Worm (Caenorhabditis elegans) whole organism, L2 larva: ENCODE data around the gene F18C5.9.

Source experiments
- C34F6.9 ChIP-seq: fragments of 150-350 bp; optimal IDR thresholded peaks from 2 replicates; lab custom pipeline; 2014; ENCODE audit warnings: missing biosample characterization, missing genetic modification characterization
- F13H6.1 ChIP-seq: sonication (generic microtip); optimal IDR thresholded peaks from 2 replicates; lab custom pipeline; 2016; ENCODE audit warnings: missing genetic modification characterization, missing compliant biosample characterization
- R02D3.7 ChIP-seq: fragments of 150-350 bp; optimal IDR thresholded peaks from 2 replicates; lab custom pipeline; 2014; ENCODE audit warnings: missing biosample characterization, missing genetic modification characterization
- ZK546.5 ChIP-seq: sonication (generic microtip); optimal IDR thresholded peaks from 2 replicates; lab custom pipeline; 2017; ENCODE audit warnings: missing biosample characterization, missing genetic modification characterization
- aly-2 ChIP-seq: fragments of 150-350 bp; optimal IDR thresholded peaks from 2 replicates; lab custom pipeline; 2014; ENCODE audit warnings: missing biosample characterization, missing genetic modification characterization
- dmd-4 ChIP-seq: sonication (generic microtip); optimal IDR thresholded peaks from 2 replicates; lab custom pipeline; 2017; ENCODE audit warnings: missing biosample characterization, missing genetic modification characterization
- egl-27 ChIP-seq: sonication (generic microtip); optimal IDR thresholded peaks from 3 replicates; lab custom pipeline; 2017; ENCODE audit warnings: missing biosample characterization, missing genetic modification reagents, missing genetic modification characterization
- elt-3 ChIP-seq: sonication (generic microtip); optimal IDR thresholded peaks from 2 replicates; lab custom pipeline; 2017; ENCODE audit warnings: missing biosample characterization, missing genetic modification characterization
- fos-1 ChIP-seq: fragments of 150-350 bp; optimal IDR thresholded peaks from 2 replicates; lab custom pipeline; 2014; ENCODE audit warnings: missing biosample characterization, missing genetic modification characterization
- gmeb-1 ChIP-seq: fragments of 150-350 bp; optimal IDR thresholded peaks from 2 replicates; lab custom pipeline; 2014; ENCODE audit warnings: missing biosample characterization, missing genetic modification characterization
- lin-11 ChIP-seq: fragments of 150-350 bp; sonication (generic microtip); optimal IDR thresholded peaks from 2 replicates; lab custom pipeline; 2014; ENCODE audit warnings: missing biosample characterization, missing genetic modification characterization, inconsistent platforms, mixed read lengths
- lin-39 ChIP-seq: fragments of 150-350 bp; optimal IDR thresholded peaks from 2 replicates; lab custom pipeline; 2014; ENCODE audit warnings: missing biosample characterization, missing genetic modification reagents, missing genetic modification characterization
- lsy-2 ChIP-seq, 2 experiments: fragments of 150-350 bp in 1 of 2; sonication (generic microtip) in 1 of 2; optimal IDR thresholded peaks; 2 replicates each; lab custom pipeline; 2014 to 2017; ENCODE audit warnings: missing biosample characterization in 2 of 2, missing genetic modification characterization in 2 of 2
- nhr-10 ChIP-seq: sonication (generic microtip); optimal IDR thresholded peaks from 2 replicates; lab custom pipeline; 2017; ENCODE audit warnings: missing biosample characterization, missing genetic modification characterization
- nhr-11 ChIP-seq: fragments of 150-350 bp; optimal IDR thresholded peaks from 2 replicates; lab custom pipeline; 2014; ENCODE audit warnings: missing biosample characterization, missing genetic modification characterization
- nhr-12 ChIP-seq: fragments of 150-350 bp; optimal IDR thresholded peaks from 2 replicates; lab custom pipeline; 2014; ENCODE audit warnings: missing biosample characterization, missing genetic modification characterization
- nhr-129 ChIP-seq: fragments of 150-350 bp; optimal IDR thresholded peaks from 2 replicates; lab custom pipeline; 2014; ENCODE audit warnings: missing biosample characterization, missing genetic modification characterization
- nhr-21 ChIP-seq: fragments of 150-350 bp; optimal IDR thresholded peaks from 2 replicates; lab custom pipeline; 2014; ENCODE audit warnings: missing biosample characterization, missing genetic modification characterization
- nhr-23 ChIP-seq: fragments of 150-350 bp; optimal IDR thresholded peaks from 2 replicates; lab custom pipeline; 2014; ENCODE audit warnings: missing biosample characterization, missing genetic modification reagents, missing genetic modification characterization
- nhr-237 ChIP-seq: fragments of 150-350 bp; optimal IDR thresholded peaks from 2 replicates; lab custom pipeline; 2014; ENCODE audit warnings: missing biosample characterization, missing genetic modification characterization
- nhr-6 ChIP-seq: fragments of 150-350 bp; optimal IDR thresholded peaks from 2 replicates; lab custom pipeline; 2014; ENCODE audit warnings: missing biosample characterization, missing genetic modification characterization
- nhr-77 ChIP-seq: fragments of 150-350 bp; optimal IDR thresholded peaks from 2 replicates; lab custom pipeline; 2014; ENCODE audit warnings: missing biosample characterization, missing genetic modification characterization
- peb-1 ChIP-seq: fragments of 150-350 bp; optimal IDR thresholded peaks from 2 replicates; lab custom pipeline; 2014; ENCODE audit warnings: missing biosample characterization, missing genetic modification characterization
- sma-3 ChIP-seq: sonication (generic microtip); optimal IDR thresholded peaks from 2 replicates; lab custom pipeline; 2016; ENCODE audit warnings: missing genetic modification reagents, missing genetic modification characterization, missing compliant biosample characterization
- sma-9 ChIP-seq, 2 experiments: fragments of 150-350 bp in 1 of 2; sonication (generic microtip) in 1 of 2; optimal IDR thresholded peaks; 2 replicates each; lab custom pipeline; 2014 to 2016; ENCODE audit warnings: missing genetic modification characterization in 2 of 2, mild to moderate bottlenecking in 1 of 2, missing biosample characterization in 1 of 2, missing compliant biosample characterization in 1 of 2, missing genetic modification reagents in 1 of 2, moderate library complexity in 1 of 2
- snpc-4 ChIP-seq: fragments of 150-350 bp; optimal IDR thresholded peaks from 2 replicates; lab custom pipeline; 2014; ENCODE audit warnings: missing biosample characterization, missing genetic modification characterization
- unc-39 ChIP-seq: fragments of 150-350 bp; optimal IDR thresholded peaks from 2 replicates; lab custom pipeline; 2014; ENCODE audit warnings: missing biosample characterization, missing genetic modification characterization
- unc-55 ChIP-seq: fragments of 150-350 bp; sonication (generic microtip); optimal IDR thresholded peaks from 3 replicates; lab custom pipeline; 2014; ENCODE audit warnings: missing biosample characterization, missing genetic modification reagents, missing genetic modification characterization
- unc-62 ChIP-seq: fragments of 150-350 bp; optimal IDR thresholded peaks from 2 replicates; lab custom pipeline; 2014; ENCODE audit warnings: missing biosample characterization, missing genetic modification reagents, missing genetic modification characterization
- zag-1 ChIP-seq: fragments of 150-350 bp; optimal IDR thresholded peaks from 2 replicates; lab custom pipeline; 2014; ENCODE audit warnings: missing biosample characterization, missing genetic modification characterization
- ztf-1 ChIP-seq: fragments of 200-800 bp; sonication (Bioruptor generic); conservative IDR thresholded peaks from 2 replicates; pipeline ENCODE4 v1.3.6; 2022; ENCODE audit warnings: missing genetic modification characterization, missing compliant biosample characterization
- ztf-11 ChIP-seq: sonication (generic microtip); optimal IDR thresholded peaks from 2 replicates; lab custom pipeline; 2017; ENCODE audit warnings: missing biosample characterization, missing genetic modification characterization

Gene F18C5.9

ce11 chrII:6566628-6567180 lies at the start of gene F18C5.9, which contains the start of gene F18C5.5:
Gene F18C5.9 (plus strand): TSS chrII:6567130.
Gene F18C5.5 (minus strand): TSS chrII:6566728.
- no peak for TF ChIP-seq unc-39 (tag; lab: Kevin White, UChicago)
- TF ChIP-seq snpc-4 (tag; lab: Kevin White, UChicago) = no peak
- no peak for TF ChIP-seq egl-27 (tag; lab: Kevin White, UChicago)
- no peak for TF ChIP-seq zag-1 (tag; lab: Kevin White, UChicago)

- TF ChIP-seq F13H6.1 (tag; lab: Kevin White, UChicago) (no peak), nhr-6 (no peak), unc-39 (tag; lab: Kevin White, UChicago) (no peak)
These were observed 47.2 kb upstream of the F18C5.9 start for ce11 chrII:6519703-6520102.

ce11 chrII:6520103-6520502 lies 46.8 kb upstream of the F18C5.9 start:
- no peak for TF ChIP-seq elt-3 (tag; lab: Kevin White, UChicago)
- TF ChIP-seq fos-1 (tag; lab: Kevin White, UChicago) = peak; percentile 42
- peak; percentile 17 for TF ChIP-seq sma-9 (GFP tag; optimal IDR thresholded peaks at IDR 0.05; lab: Kevin White, UChicago)
- no peak for TF ChIP-seq sma-9 (tag; optimal IDR thresholded peaks at IDR 0.05; lab: Kevin White, UChicago)

- no peak for TF ChIP-seq ztf-1
- TF ChIP-seq nhr-21 (tag; lab: Kevin White, UChicago) = no peak
- TF ChIP-seq nhr-11 (tag; lab: Kevin White, UChicago) = no peak
- TF ChIP-seq nhr-77 (tag; lab: Kevin White, UChicago) = no peak
- TF ChIP-seq nhr-23 = no peak
- no peak for TF ChIP-seq nhr-237
- no peak for TF ChIP-seq R02D3.7 (tag; lab: Kevin White, UChicago)
- TF ChIP-seq ztf-11 (tag; lab: Kevin White, UChicago) = no peak
- no peak for TF ChIP-seq unc-62 (GFP tag; lab: Kevin White, UChicago)
- no peak for TF ChIP-seq lin-11 (tag; lab: Kevin White, UChicago)
- no peak for TF ChIP-seq F13H6.1 (tag; lab: Kevin White, UChicago)
- TF ChIP-seq, all 48 proteins: peak for 0
These were observed 45.6 kb upstream of the F18C5.9 start, which contains the start of gene toe-2 for ce11 chrII:6521316-6521715. Gene toe-2 (minus strand): TSS chrII:6521385.

- TF ChIP-seq aly-2 = no peak
- peak; percentile 31 for TF ChIP-seq sma-9 (GFP tag; optimal IDR thresholded peaks at IDR 0.05; lab: Kevin White, UChicago)
- no peak for TF ChIP-seq sma-9 (tag; optimal IDR thresholded peaks at IDR 0.05; lab: Kevin White, UChicago)
- no peak for TF ChIP-seq gmeb-1 (tag; lab: Kevin White, UChicago)
- TF ChIP-seq nhr-6 = no peak
- no peak for TF ChIP-seq lsy-2 (tag; optimal IDR thresholded peaks at IDR 0.05; lab: Kevin White, UChicago)
- no peak for TF ChIP-seq unc-62 (GFP tag; lab: Kevin White, UChicago)
- TF ChIP-seq F13H6.1 (tag; lab: Kevin White, UChicago) = peak; percentile 12
These were observed 44.2 kb upstream of the F18C5.9 start for ce11 chrII:6522622-6523254.

ce11 chrII:6523940-6524339 lies 43.0 kb upstream of the F18C5.9 start:
- TF ChIP-seq dmd-4 (tag; lab: Kevin White, UChicago) (no peak), nhr-129 (no peak), peb-1 (tag; lab: Kevin White, UChicago) (no peak), lsy-2 (tag; optimal IDR thresholded peaks at IDR 0.05; lab: Kevin White, UChicago) (no peak), nhr-10 (tag; lab: Kevin White, UChicago) (no peak), nhr-11 (tag; lab: Kevin White, UChicago) (no peak), ZK546.5 (tag; lab: Kevin White, UChicago) (no peak), sma-9 (GFP tag; optimal IDR thresholded peaks at IDR 0.05; lab: Kevin White, UChicago) (no peak), sma-9 (tag; optimal IDR thresholded peaks at IDR 0.05; lab: Kevin White, UChicago) (no peak), nhr-237 (no peak), aly-2 (no peak), nhr-77 (tag; lab: Kevin White, UChicago) (no peak), lin-39 (tag; lab: Kevin White, UChicago) (no peak), sma-3 (no peak), ztf-1 (no peak), C34F6.9 (tag; lab: Kevin White, UChicago) (no peak), F13H6.1 (tag; lab: Kevin White, UChicago) (no peak), unc-55 (no peak), nhr-12 (tag; lab: Kevin White, UChicago) (no peak)
